Fruit fly (Drosophila melanogaster) whole organism, embryonic: Measurements from ENCODE around the gene Atpalpha.
A peak's percentile ranks its signal among the peaks of the same experiment; 100 is the strongest.

Experiments
- CG10147 ChIP-seq: fragments of 200-800 bp; sonication (Bioruptor generic); optimal IDR thresholded peaks from 2 replicates; lab custom pipeline; 2019; ENCODE audit warnings: missing biosample characterization, mild to moderate bottlenecking, missing genetic modification characterization, moderate library complexity
- CG10543 ChIP-seq: fragments of 200-800 bp; sonication (Bioruptor generic); optimal IDR thresholded peaks from 3 replicates; lab custom pipeline; 2017; ENCODE audit warnings: missing biosample characterization, mild to moderate bottlenecking, missing genetic modification characterization, moderate library complexity
- CG10565 ChIP-seq: fragments of 200-800 bp; sonication (Bioruptor generic); optimal IDR thresholded peaks from 3 replicates; lab custom pipeline; 2016; ENCODE audit warnings: missing biosample characterization, mild to moderate bottlenecking, missing genetic modification characterization
- CG11696 ChIP-seq: fragments of 200-800 bp; sonication (Bioruptor generic); IDR thresholded peaks from 2 replicates; pipeline ENCODE4 v1.3.6; 2022; ENCODE audit warnings: missing biosample characterization, missing genetic modification characterization
- CG12299 ChIP-seq: fragments of 200-800 bp; sonication (Bioruptor generic); optimal IDR thresholded peaks from 2 replicates; lab custom pipeline; 2018; ENCODE audit warnings: missing biosample characterization, mild to moderate bottlenecking, missing genetic modification characterization
- CG12391 ChIP-seq: fragments of 200-800 bp; sonication (Bioruptor generic); optimal IDR thresholded peaks from 3 replicates; lab custom pipeline; 2018; ENCODE audit warnings: missing biosample characterization, mild to moderate bottlenecking, missing genetic modification characterization, moderate library complexity
- CG13894 ChIP-seq: fragments of 200-800 bp; sonication (Bioruptor generic); optimal IDR thresholded peaks from 3 replicates; lab custom pipeline; 2018; ENCODE audit warnings: missing biosample characterization, mild to moderate bottlenecking, missing genetic modification characterization, moderate library complexity
- CG15011 ChIP-seq: fragments of 200-800 bp; sonication (Bioruptor generic); optimal IDR thresholded peaks from 3 replicates; lab custom pipeline; 2018; ENCODE audit warnings: missing biosample characterization, mild to moderate bottlenecking, missing genetic modification characterization
- CG15073 ChIP-seq: fragments of 200-800 bp; sonication (Bioruptor generic); optimal IDR thresholded peaks from 2 replicates; lab custom pipeline; 2016; ENCODE audit warnings: missing biosample characterization, missing genetic modification characterization
- CG1792 ChIP-seq: fragments of 200-800 bp; sonication (Bioruptor generic); optimal IDR thresholded peaks from 2 replicates; lab custom pipeline; 2016; ENCODE audit warnings: missing biosample characterization, missing genetic modification characterization
- CG18476 ChIP-seq: fragments of 200-800 bp; sonication (Bioruptor generic); optimal IDR thresholded peaks from 2 replicates; lab custom pipeline; 2016; ENCODE audit warnings: missing biosample characterization, mild to moderate bottlenecking, missing genetic modification characterization
- CG31388 ChIP-seq: fragments of 200-800 bp; sonication (Bioruptor generic); optimal IDR thresholded peaks from 2 replicates; lab custom pipeline; 2016; ENCODE audit warnings: missing biosample characterization, missing genetic modification characterization
- CG3726 ChIP-seq: fragments of 200-800 bp; sonication (Bioruptor generic); IDR thresholded peaks from 3 replicates; pipeline ENCODE4, ENCODE4 v1.3.6; 2022; ENCODE audit warnings: missing biosample characterization, missing genetic modification characterization
- CG3847 ChIP-seq: fragments of 200-800 bp; sonication (Bioruptor generic); IDR thresholded peaks from 2 replicates; pipeline ENCODE4 v1.3.6; 2022; ENCODE audit warnings: missing biosample characterization, missing genetic modification characterization
- CG4730 ChIP-seq: fragments of 200-800 bp; sonication (Bioruptor generic); IDR thresholded peaks from 2 replicates; pipeline ENCODE4 v1.3.6; 2022; ENCODE audit warnings: missing biosample characterization, missing genetic modification characterization
- CG6654 ChIP-seq: fragments of 200-800 bp; sonication (Bioruptor generic); optimal IDR thresholded peaks from 2 replicates; lab custom pipeline; 2017; ENCODE audit warnings: missing biosample characterization, mild to moderate bottlenecking, missing genetic modification characterization
- CG6813 ChIP-seq: fragments of 200-800 bp; sonication (Bioruptor generic); optimal IDR thresholded peaks from 2 replicates; lab custom pipeline; 2017; ENCODE audit warnings: missing biosample characterization, missing genetic modification characterization, mild to moderate bottlenecking, moderate library complexity, missing genetic modification reagents
- CG7556 ChIP-seq: fragments of 200-800 bp; sonication (Bioruptor generic); optimal IDR thresholded peaks from 2 replicates; lab custom pipeline; 2017; ENCODE audit warnings: missing biosample characterization, mild to moderate bottlenecking, missing genetic modification characterization
- CG7745 ChIP-seq: fragments of 200-800 bp; sonication (Bioruptor generic); optimal IDR thresholded peaks from 2 replicates; lab custom pipeline; 2018; ENCODE audit warnings: missing biosample characterization, mild to moderate bottlenecking, missing genetic modification characterization, moderate library complexity
- CHES-1-like ChIP-seq: fragments of 200-800 bp; sonication (Bioruptor generic); optimal IDR thresholded peaks from 2 replicates; lab custom pipeline; 2016; ENCODE audit warnings: missing biosample characterization, missing genetic modification characterization
- Dip2 ChIP-seq: fragments of 200-800 bp; sonication (Bioruptor generic); IDR thresholded peaks from 2 replicates; pipeline ENCODE4 v1.3.6; 2022; ENCODE audit warnings: missing biosample characterization, missing genetic modification characterization
- Fer1 ChIP-seq: fragments of 200-800 bp; sonication (Bioruptor generic); optimal IDR thresholded peaks from 2 replicates; lab custom pipeline; 2017; ENCODE audit warnings: missing biosample characterization, mild to moderate bottlenecking, missing genetic modification characterization
- Fer2 ChIP-seq: fragments of 200-800 bp; sonication (Bioruptor generic); optimal IDR thresholded peaks from 2 replicates; lab custom pipeline; 2018; ENCODE audit warnings: missing biosample characterization, mild to moderate bottlenecking, missing genetic modification characterization, moderate library complexity
- Hey ChIP-seq: fragments of 200-800 bp; sonication (Bioruptor generic); optimal IDR thresholded peaks from 3 replicates; lab custom pipeline; 2018; ENCODE audit warnings: missing biosample characterization, mild to moderate bottlenecking, missing genetic modification characterization
- Hmx ChIP-seq: fragments of 200-800 bp; sonication (Bioruptor generic); optimal IDR thresholded peaks from 2 replicates; lab custom pipeline; 2016; ENCODE audit warnings: missing biosample characterization, missing genetic modification characterization
- Meics ChIP-seq: fragments of 200-800 bp; sonication (Bioruptor generic); optimal IDR thresholded peaks from 2 replicates; lab custom pipeline; 2017; ENCODE audit warnings: missing biosample characterization, mild to moderate bottlenecking, missing genetic modification characterization
- Sox102F ChIP-seq: fragments of 200-800 bp; sonication (Bioruptor generic); optimal IDR thresholded peaks from 2 replicates; lab custom pipeline; 2018; ENCODE audit warnings: missing biosample characterization, mild to moderate bottlenecking, missing genetic modification characterization, moderate library complexity
- Tbp ChIP-seq: fragments of >200 bp; optimal IDR thresholded peaks from 2 replicates; lab custom pipeline; 2018; ENCODE audit warnings: missing biosample characterization, missing genetic modification characterization
- Vsx1 ChIP-seq: fragments of 200-800 bp; sonication (Bioruptor generic); optimal IDR thresholded peaks from 2 replicates; lab custom pipeline; 2017; ENCODE audit warnings: missing biosample characterization, mild to moderate bottlenecking, missing genetic modification characterization, missing genetic modification reagents
- al ChIP-seq: fragments of 200-800 bp; sonication (Bioruptor generic); IDR thresholded peaks from 2 replicates; pipeline ENCODE4 v1.3.6; 2022; ENCODE audit warnings: missing biosample characterization, missing genetic modification characterization
- ato ChIP-seq: fragments of 200-800 bp; sonication (Bioruptor generic); IDR thresholded peaks from 2 replicates; pipeline ENCODE4 v1.3.6; 2022; ENCODE audit warnings: missing biosample characterization, missing genetic modification characterization; ENCODE audit not compliant: partially characterized antibody
- bowl ChIP-seq: fragments of 200-800 bp; sonication (Bioruptor generic); IDR thresholded peaks from 2 replicates; pipeline ENCODE4 v1.3.6; 2022; ENCODE audit warnings: missing biosample characterization, missing genetic modification characterization
- br ChIP-seq: fragments of >200 bp; optimal IDR thresholded peaks from 2 replicates; lab custom pipeline; 2017
- caup ChIP-seq: fragments of 200-800 bp; sonication (Bioruptor generic); optimal IDR thresholded peaks from 3 replicates; lab custom pipeline; 2017; ENCODE audit warnings: missing biosample characterization, mild to moderate bottlenecking, missing genetic modification characterization, moderate library complexity; ENCODE audit not compliant: severe bottlenecking
- chif ChIP-seq, 2 experiments: fragments of 200-800 bp; sonication (Bioruptor generic); optimal IDR thresholded peaks; 3 replicates each; lab custom pipeline; 2016; ENCODE audit warnings: missing biosample characterization in 2 of 2, missing genetic modification characterization in 2 of 2
- disco-r ChIP-seq: fragments of 200-800 bp; sonication (Bioruptor generic); optimal IDR thresholded peaks from 2 replicates; lab custom pipeline; 2016; ENCODE audit warnings: missing biosample characterization, missing genetic modification characterization
- emc ChIP-seq: fragments of 200-800 bp; sonication (Bioruptor generic); optimal IDR thresholded peaks from 2 replicates; lab custom pipeline; 2016; ENCODE audit warnings: missing biosample characterization, missing genetic modification characterization
- kah ChIP-seq: fragments of 200-800 bp; sonication (Bioruptor generic); optimal IDR thresholded peaks from 2 replicates; lab custom pipeline; 2018; ENCODE audit warnings: missing biosample characterization, mild to moderate bottlenecking, missing genetic modification characterization
- ken ChIP-seq: fragments of 200-800 bp; sonication (Bioruptor generic); IDR thresholded peaks from 3 replicates; pipeline ENCODE4 v1.3.6; 2022; ENCODE audit warnings: missing biosample characterization, missing genetic modification characterization
- kni ChIP-seq: fragments of 200-800 bp; sonication (Bioruptor generic); optimal IDR thresholded peaks from 3 replicates; lab custom pipeline; 2017; ENCODE audit warnings: mild to moderate bottlenecking, missing biosample characterization, missing genetic modification reagents, missing genetic modification characterization
- mirr ChIP-seq: fragments of 200-800 bp; sonication (Bioruptor generic); optimal IDR thresholded peaks from 3 replicates; lab custom pipeline; 2018; ENCODE audit warnings: missing biosample characterization, mild to moderate bottlenecking, missing genetic modification characterization
- org-1 ChIP-seq: fragments of 200-800 bp; sonication (Bioruptor generic); optimal IDR thresholded peaks from 2 replicates; lab custom pipeline; 2017; ENCODE audit warnings: missing biosample characterization, missing genetic modification characterization
- p53 ChIP-seq: fragments of 200-800 bp; sonication (Bioruptor generic); optimal IDR thresholded peaks from 2 replicates; lab custom pipeline; 2016; ENCODE audit warnings: missing biosample characterization, missing genetic modification characterization
- pho ChIP-seq: fragments of 200-800 bp; sonication (Bioruptor generic); optimal IDR thresholded peaks from 2 replicates; lab custom pipeline; 2016; ENCODE audit warnings: missing biosample characterization, missing genetic modification characterization
- psq ChIP-seq: fragments of 200-800 bp; sonication (Bioruptor generic); optimal IDR thresholded peaks from 2 replicates; lab custom pipeline; 2017; ENCODE audit warnings: missing biosample characterization, missing genetic modification characterization
- sisA ChIP-seq: fragments of 200-800 bp; sonication (Bioruptor generic); IDR thresholded peaks from 2 replicates; pipeline ENCODE4 v1.3.6; 2022; ENCODE audit warnings: missing biosample characterization, missing genetic modification characterization
- slp2 ChIP-seq: fragments of 200-800 bp; sonication (Bioruptor generic); optimal IDR thresholded peaks from 2 replicates; lab custom pipeline; 2016; ENCODE audit warnings: missing biosample characterization, missing genetic modification characterization
- tna ChIP-seq: fragments of 200-800 bp; sonication (Bioruptor generic); IDR thresholded peaks from 2 replicates; pipeline ENCODE4 v1.3.6; 2022; ENCODE audit warnings: missing biosample characterization, missing genetic modification characterization; ENCODE audit not compliant: partially characterized antibody
- tx ChIP-seq: fragments of 200-800 bp; sonication (Bioruptor generic); optimal IDR thresholded peaks from 2 replicates; lab custom pipeline; 2016; ENCODE audit warnings: missing biosample characterization, missing genetic modification characterization
- vfl ChIP-seq: fragments of 200-800 bp; sonication (Bioruptor generic); optimal IDR thresholded peaks from 2 replicates; lab custom pipeline; 2016; ENCODE audit warnings: missing biosample characterization, missing genetic modification characterization
- wdn ChIP-seq: fragments of 200-800 bp; sonication (Bioruptor generic); IDR thresholded peaks from 2 replicates; pipeline ENCODE4 v1.3.6; 2022; ENCODE audit warnings: missing biosample characterization, missing genetic modification characterization
- zf30C ChIP-seq: fragments of 200-800 bp; sonication (Bioruptor generic); optimal IDR thresholded peaks from 3 replicates; lab custom pipeline; 2018; ENCODE audit warnings: missing biosample characterization, mild to moderate bottlenecking, missing genetic modification characterization

Atpalpha gene

DNA sequence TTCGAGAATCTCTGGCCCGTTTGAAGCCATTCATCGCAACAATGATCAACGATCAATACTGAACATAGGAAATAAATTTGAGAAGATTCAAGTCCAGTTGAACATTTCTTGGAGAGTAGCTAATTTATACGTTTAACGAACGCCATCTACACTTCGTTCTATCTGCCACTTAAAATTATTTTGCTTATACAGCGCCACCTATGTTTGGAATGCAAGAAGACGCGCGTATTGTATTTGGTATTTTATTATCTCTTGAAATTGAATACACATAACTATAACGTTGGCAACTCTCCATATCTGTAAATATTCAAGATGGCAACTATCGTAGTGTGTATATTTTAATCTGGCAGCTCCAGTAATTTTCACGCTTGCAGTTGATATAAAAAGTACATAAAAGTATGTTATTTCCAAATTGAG lies 515 bp upstream of the Atpalpha start (continued):
- TF ChIP-seq CG10565 (GFP tag; lab: Kevin White, UChicago) (no peak), Fer2 (tag; lab: Kevin White, UChicago) (no peak), Vsx1 (GFP tag; lab: Kevin White, UChicago) (peak; percentile 96), CG3847 (GFP tag; lab: Robert Waterston, UW) (peak; percentile 72), CG31388 (no peak), ato (GFP tag; lab: Robert Waterston, UW) (no peak), CG10147 (GFP tag; lab: Kevin White, UChicago) (no peak), Hey (tag; lab: Kevin White, UChicago) (no peak), sisA (GFP tag; lab: Robert Waterston, UW) (0 out of 2 replicates have a peak, but pooled peaks have one; percentile 31), CG15011 (GFP tag; lab: Kevin White, UChicago) (no peak), CHES-1-like (GFP tag; lab: Kevin White, UChicago) (peak; percentile 5), mirr (GFP tag; lab: Kevin White, UChicago) (no peak), kni (no peak), vfl (no peak), pho (GFP tag; lab: Kevin White, UChicago) (peak; percentile 30), CG3726 (GFP tag; lab: Robert Waterston, UW) (no peak), psq (no peak), CG6654 (GFP tag; lab: Kevin White, UChicago) (no peak), CG7745 (tag; lab: Kevin White, UChicago) (no peak), Fer1 (no peak), CG12391 (tag; lab: Kevin White, UChicago) (no peak), CG6813 (GFP tag; lab: Kevin White, UChicago) (no peak), zf30C (GFP tag; lab: Kevin White, UChicago) (no peak), Sox102F (peak; percentile 30), emc (peak; percentile 13), Tbp (GFP tag; lab: Kevin White, UChicago) (no peak), chif (GFP tag; optimal IDR thresholded peaks at IDR 0.05; lab: Kevin White, UChicago) (peak; percentile 30 to 54), ken (GFP tag; lab: Robert Waterston, UW) (peak; percentile 49; the same call in 1 of the 3 replicates), tx (GFP tag; lab: Kevin White, UChicago) (no peak), Meics (GFP tag; lab: Kevin White, UChicago) (peak; percentile 45), Dip2 (GFP tag; lab: Robert Waterston, UW) (peak; percentile 99), org-1 (no peak), wdn (GFP tag; lab: Robert Waterston, UW) (no peak), CG7556 (GFP tag; lab: Kevin White, UChicago) (no peak), Hmx (no peak), caup (GFP tag; lab: Kevin White, UChicago) (peak; percentile 8), kah (no peak), al (GFP tag; lab: Robert Waterston, UW) (no peak), bowl (no peak), CG10543 (GFP tag; lab: Kevin White, UChicago) (no peak), disco-r (GFP tag; lab: Kevin White, UChicago) (no peak), tna (GFP tag; lab: Robert Waterston, UW) (no peak), CG1792 (GFP tag; lab: Kevin White, UChicago) (no peak), CG13894 (tag; lab: Kevin White, UChicago) (peak; percentile 3), CG15073 (no peak), slp2 (GFP tag; lab: Kevin White, UChicago) (peak; percentile 12), CG4730 (GFP tag; lab: Robert Waterston, UW) (no peak), br (lab: Kevin White, UChicago) (no peak), CG12299 (no peak), CG11696 (GFP tag; lab: Robert Waterston, UW) (no peak), CG18476 (GFP tag; lab: Kevin White, UChicago) (no peak), p53 (GFP tag; lab: Kevin White, UChicago) (no peak)
